Fruit fly (Drosophila melanogaster) whole organism, pupa: Measurements from ENCODE around the gene CG31029.

Experiments
- CG10348 ChIP-seq: fragments of 200-800 bp; sonication (Bioruptor generic); IDR thresholded peaks from 2 replicates; pipeline ENCODE4 v1.3.6; 2022; ENCODE audit warnings: missing biosample characterization, missing genetic modification characterization
- CG12605 ChIP-seq: fragments of 200-800 bp; sonication (Bioruptor generic); IDR thresholded peaks from 2 replicates; pipeline ENCODE4 v1.3.6; 2022; ENCODE audit warnings: missing biosample characterization, missing genetic modification characterization
- CG13204 ChIP-seq: fragments of 200-800 bp; sonication (Bioruptor generic); optimal IDR thresholded peaks from 2 replicates; lab custom pipeline; 2018; ENCODE audit warnings: missing biosample characterization, mild to moderate bottlenecking, missing genetic modification characterization, moderate library complexity
- CG15710 ChIP-seq: fragments of 200-800 bp; sonication (Bioruptor generic); optimal IDR thresholded peaks from 2 replicates; lab custom pipeline; 2018; ENCODE audit warnings: missing biosample characterization, mild to moderate bottlenecking, missing genetic modification characterization, moderate library complexity
- CG17806 ChIP-seq: fragments of 200-800 bp; sonication (Bioruptor generic); optimal IDR thresholded peaks from 2 replicates; lab custom pipeline; 2018; ENCODE audit warnings: missing biosample characterization, mild to moderate bottlenecking, missing genetic modification characterization, moderate library complexity
- CG32121 ChIP-seq: fragments of 200-800 bp; sonication (Bioruptor generic); IDR thresholded peaks from 2 replicates; pipeline ENCODE4 v1.3.6; 2022; ENCODE audit warnings: missing biosample characterization, missing genetic modification characterization
- CG34367 ChIP-seq: fragments of 200-800 bp; sonication (Bioruptor generic); optimal IDR thresholded peaks from 2 replicates; lab custom pipeline; 2018; ENCODE audit warnings: missing biosample characterization, mild to moderate bottlenecking, missing genetic modification characterization
- CG8301 ChIP-seq: fragments of 200-800 bp; sonication (Bioruptor generic); optimal IDR thresholded peaks from 2 replicates; lab custom pipeline; 2018; ENCODE audit warnings: missing biosample characterization, mild to moderate bottlenecking, missing genetic modification characterization
- CG9948 ChIP-seq: fragments of 200-800 bp; sonication (Bioruptor generic); optimal IDR thresholded peaks from 2 replicates; lab custom pipeline; 2018; ENCODE audit warnings: missing biosample characterization, mild to moderate bottlenecking, missing genetic modification characterization, moderate library complexity
- D1 ChIP-seq: fragments of 200-800 bp; sonication (Bioruptor generic); optimal IDR thresholded peaks from 2 replicates; lab custom pipeline; 2018; ENCODE audit warnings: missing biosample characterization, mild to moderate bottlenecking, missing genetic modification characterization, moderate library complexity
- EcR ChIP-seq: fragments of 200-800 bp; sonication (Bioruptor generic); optimal IDR thresholded peaks from 3 replicates; lab custom pipeline; 2019; ENCODE audit warnings: missing biosample characterization, missing genetic modification characterization, mild to moderate bottlenecking, moderate library complexity, missing genetic modification reagents
- Snoo ChIP-seq: fragments of 200-800 bp; sonication (Bioruptor generic); optimal IDR thresholded peaks from 3 replicates; lab custom pipeline; 2017; ENCODE audit warnings: missing biosample characterization, mild to moderate bottlenecking, missing genetic modification characterization, inconsistent platforms
- gl ChIP-seq: fragments of 200-800 bp; sonication (Bioruptor generic); optimal IDR thresholded peaks from 2 replicates; lab custom pipeline; 2018; ENCODE audit warnings: missing biosample characterization, mild to moderate bottlenecking, missing genetic modification characterization

DNA sequence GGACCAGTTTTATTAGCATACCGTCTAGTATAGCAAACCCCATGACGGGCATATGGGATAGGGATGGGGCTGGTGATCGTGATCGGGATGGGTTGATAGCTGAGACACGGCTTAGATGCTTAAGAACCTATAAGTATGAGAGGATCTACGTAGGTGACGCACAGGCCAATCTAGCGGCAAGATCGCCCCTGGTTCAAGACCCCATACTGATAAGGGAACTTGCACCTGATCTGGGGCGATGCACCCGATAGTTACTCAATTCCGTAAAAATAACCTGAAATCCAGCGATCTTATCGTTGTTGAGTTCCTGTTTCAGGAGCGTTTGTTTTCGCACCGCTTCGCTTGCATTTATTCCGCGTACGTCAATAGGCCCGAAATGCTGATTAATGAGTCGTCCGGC is 23.6 kb downstream of the CG31029 start:
- no peak for TF ChIP-seq D1 (tag; lab: Kevin White, UChicago)
- TF ChIP-seq CG9948 (tag; lab: Kevin White, UChicago) = no peak
- no peak for TF ChIP-seq EcR (GFP tag; lab: Kevin White, UChicago)
- no peak for TF ChIP-seq gl (tag; lab: Kevin White, UChicago)
- no peak for TF ChIP-seq CG10348 (GFP tag; lab: Robert Waterston, UW)
- TF ChIP-seq CG15710 (tag; lab: Kevin White, UChicago) = no peak
- no peak for TF ChIP-seq CG34367
- TF ChIP-seq Snoo (tag; lab: Kevin White, UChicago) = no peak
- no peak for TF ChIP-seq CG32121 (GFP tag; lab: Robert Waterston, UW)
- TF ChIP-seq CG17806 (tag; lab: Kevin White, UChicago) = no peak
- TF ChIP-seq CG13204 = no peak
- no peak for TF ChIP-seq CG8301 (tag; lab: Kevin White, UChicago)
- no peak for TF ChIP-seq CG12605
